Worm (Caenorhabditis elegans) whole organism, L1 larva: ENCODE data around the gene dhs-6.

ENCODE experiments used
- C04F5.9 ChIP-seq: sonication (generic microtip); optimal IDR thresholded peaks from 2 replicates; lab custom pipeline; 2016; ENCODE audit warnings: missing genetic modification characterization, missing compliant biosample characterization
- C16A3.4 ChIP-seq: fragments of 150-350 bp; optimal IDR thresholded peaks from 2 replicates; lab custom pipeline; 2014; ENCODE audit warnings: missing biosample characterization, missing genetic modification characterization
- C34B4.2 ChIP-seq: sonication (generic microtip); optimal IDR thresholded peaks from 2 replicates; lab custom pipeline; 2017; ENCODE audit warnings: mild to moderate bottlenecking, missing genetic modification characterization, missing compliant biosample characterization
- F16B12.6 ChIP-seq: fragments of 150-350 bp; optimal IDR thresholded peaks from 2 replicates; lab custom pipeline; 2014; ENCODE audit warnings: missing biosample characterization, missing genetic modification characterization
- blmp-1 ChIP-seq: fragments of 150-350 bp; optimal IDR thresholded peaks from 2 replicates; lab custom pipeline; 2014; ENCODE audit warnings: missing biosample characterization, missing genetic modification characterization
- ceh-63 ChIP-seq: fragments of 200-800 bp; sonication (Bioruptor generic); optimal IDR thresholded peaks from 2 replicates; lab custom pipeline; 2018; ENCODE audit warnings: mild to moderate bottlenecking, missing genetic modification characterization, missing compliant biosample characterization
- ceh-8 ChIP-seq: fragments of 200-800 bp; sonication (Bioruptor generic); optimal IDR thresholded peaks from 2 replicates; lab custom pipeline; 2018; ENCODE audit warnings: mild to moderate bottlenecking, missing genetic modification characterization, moderate library complexity, missing compliant biosample characterization
- ceh-82 ChIP-seq, 3 experiments: fragments of 150-350 bp in 1 of 3; sonication (generic microtip) in 2 of 3; optimal IDR thresholded peaks; 2 replicates each; lab custom pipeline; 2014 to 2017; ENCODE audit warnings: missing biosample characterization in 3 of 3, missing genetic modification characterization in 3 of 3
- ceh-90 ChIP-seq: sonication (generic microtip); optimal IDR thresholded peaks from 2 replicates; lab custom pipeline; 2016; ENCODE audit warnings: missing genetic modification characterization, missing compliant biosample characterization
- dpl-1 ChIP-seq, 3 experiments: fragments of 150-350 bp in 2 of 3; sonication (generic microtip) in 1 of 3; optimal IDR thresholded peaks; 2 replicates each; lab custom pipeline; 2014 to 2017; ENCODE audit warnings: missing biosample characterization in 3 of 3, missing genetic modification characterization in 3 of 3, missing genetic modification reagents in 3 of 3
- efl-1 ChIP-seq, 4 experiments: fragments of 150-350 bp; optimal IDR thresholded peaks in 3 of 4; peaks in 1 of 4; 1 replicate in 1 of 4; 2 replicates in 3 of 4; lab custom pipeline; 2014; ENCODE audit warnings: missing biosample characterization in 2 of 4, missing genetic modification characterization in 2 of 4, missing genetic modification reagents in 2 of 4
- egl-13 ChIP-seq: sonication (generic microtip); optimal IDR thresholded peaks from 2 replicates; lab custom pipeline; 2016; ENCODE audit warnings: missing genotype, missing genetic modification reagents, missing genetic modification characterization, missing compliant biosample characterization
- egl-27 ChIP-seq, 2 experiments: fragments of 150-350 bp in 1 of 2; sonication (generic microtip); optimal IDR thresholded peaks; 3 replicates each; lab custom pipeline; 2017 to 2018; ENCODE audit warnings: missing biosample characterization in 2 of 2, missing genetic modification characterization in 2 of 2, missing genetic modification reagents in 2 of 2
- elt-2 ChIP-seq: sonication (generic microtip); optimal IDR thresholded peaks from 2 replicates; lab custom pipeline; 2016; ENCODE audit warnings: missing genetic modification characterization, mild to moderate bottlenecking, inconsistent platforms, missing compliant biosample characterization, missing genetic modification reagents
- elt-3 ChIP-seq, 6 experiments: fragments of 150-350 bp in 1 of 6; sonication (generic microtip); optimal IDR thresholded peaks; 2 replicates each; lab custom pipeline; 2017 to 2018; ENCODE audit warnings: missing biosample characterization in 6 of 6, missing genetic modification characterization in 6 of 6, inconsistent platforms in 1 of 6
- ets-5 ChIP-seq: fragments of 200-800 bp; sonication (Bioruptor generic); IDR thresholded peaks from 2 replicates; pipeline ENCODE4 v1.3.6; 2022; ENCODE audit warnings: missing genetic modification characterization, missing compliant biosample characterization
- fkh-8 ChIP-seq: sonication (generic microtip); optimal IDR thresholded peaks from 2 replicates; lab custom pipeline; 2016; ENCODE audit warnings: mild to moderate bottlenecking, missing genetic modification characterization, missing compliant biosample characterization
- grh-1 ChIP-seq: fragments of 200-800 bp; sonication (Bioruptor generic); IDR thresholded peaks from 2 replicates; pipeline ENCODE4 v1.3.6; 2022; ENCODE audit warnings: missing genetic modification reagents, missing genetic modification characterization, missing compliant biosample characterization
- hlh-17 ChIP-seq: fragments of 200-800 bp; sonication (Bioruptor generic); optimal IDR thresholded peaks from 2 replicates; lab custom pipeline; 2018; ENCODE audit warnings: missing genetic modification characterization, mild to moderate bottlenecking, missing compliant biosample characterization, moderate library complexity, borderline replicate concordance
- hpl-2 ChIP-seq: fragments of 150-350 bp; optimal IDR thresholded peaks from 2 replicates; lab custom pipeline; 2014; ENCODE audit warnings: missing biosample characterization, missing genetic modification reagents, missing genetic modification characterization
- irx-1 ChIP-seq: sonication (generic microtip); optimal IDR thresholded peaks from 2 replicates; lab custom pipeline; 2016; ENCODE audit warnings: missing genetic modification characterization, missing compliant biosample characterization
- isw-1 ChIP-seq: fragments of 200-800 bp; sonication (Bioruptor generic); IDR thresholded peaks from 2 replicates; pipeline ENCODE4 v1.3.6; 2022; ENCODE audit warnings: missing genetic modification characterization, missing compliant biosample characterization
- jun-1 ChIP-seq: fragments of 150-350 bp; optimal IDR thresholded peaks from 2 replicates; lab custom pipeline; 2014; ENCODE audit warnings: missing biosample characterization, missing genetic modification reagents, missing genetic modification characterization
- lin-13 ChIP-seq: fragments of 150-350 bp; optimal IDR thresholded peaks from 2 replicates; lab custom pipeline; 2014; ENCODE audit warnings: missing biosample characterization, missing genetic modification reagents, missing genetic modification characterization
- lin-14 ChIP-seq: fragments of 200-800 bp; sonication (Bioruptor generic); optimal IDR thresholded peaks from 2 replicates; lab custom pipeline; 2018; ENCODE audit warnings: mild to moderate bottlenecking, missing genetic modification characterization, moderate library complexity, missing compliant biosample characterization
- lin-15B ChIP-seq: fragments of 150-350 bp; sonication (generic microtip); optimal IDR thresholded peaks from 3 replicates; lab custom pipeline; 2014; ENCODE audit warnings: missing biosample characterization, missing genetic modification characterization
- lin-35 ChIP-seq, 2 experiments: fragments of 150-350 bp; optimal IDR thresholded peaks; 2 replicates each; lab custom pipeline; 2014; ENCODE audit warnings: missing biosample characterization in 2 of 2, missing genetic modification characterization in 2 of 2, missing genetic modification reagents in 2 of 2
- lsy-2 ChIP-seq, 2 experiments: fragments of 150-350 bp; optimal IDR thresholded peaks; 2 replicates each; lab custom pipeline; 2014; ENCODE audit warnings: missing biosample characterization in 2 of 2, missing genetic modification characterization in 2 of 2
- mef-2 ChIP-seq: fragments of 150-350 bp; optimal IDR thresholded peaks from 2 replicates; lab custom pipeline; 2014; ENCODE audit warnings: missing biosample characterization, missing genetic modification characterization
- nhr-11 ChIP-seq: fragments of 150-350 bp; optimal IDR thresholded peaks from 2 replicates; lab custom pipeline; 2014; ENCODE audit warnings: missing biosample characterization, missing genetic modification characterization
- nhr-20 ChIP-seq: sonication (generic microtip); optimal IDR thresholded peaks from 2 replicates; lab custom pipeline; 2016; ENCODE audit warnings: mild to moderate bottlenecking, missing genetic modification characterization, missing compliant biosample characterization
- nhr-237 ChIP-seq: fragments of 150-350 bp; optimal IDR thresholded peaks from 2 replicates; lab custom pipeline; 2014; ENCODE audit warnings: missing biosample characterization, missing genetic modification characterization
- nhr-28 ChIP-seq: fragments of 150-350 bp; optimal IDR thresholded peaks from 2 replicates; lab custom pipeline; 2014; ENCODE audit warnings: missing biosample characterization, missing genetic modification characterization
- nhr-76 ChIP-seq: sonication (generic microtip); optimal IDR thresholded peaks from 2 replicates; lab custom pipeline; 2017; ENCODE audit warnings: missing biosample characterization, missing genetic modification characterization
- nhr-77 ChIP-seq: fragments of 150-350 bp; optimal IDR thresholded peaks from 2 replicates; lab custom pipeline; 2014; ENCODE audit warnings: missing biosample characterization, missing genetic modification characterization
- nhr-84 ChIP-seq: sonication (generic microtip); optimal IDR thresholded peaks from 2 replicates; lab custom pipeline; 2017; ENCODE audit warnings: missing biosample characterization, missing genetic modification characterization
- nhr-85 ChIP-seq: sonication (generic microtip); peaks from one replicate; lab custom pipeline; 2016; ENCODE audit warnings: missing genetic modification characterization, inconsistent platforms, missing compliant biosample characterization
- skn-1 ChIP-seq: fragments of 150-350 bp; optimal IDR thresholded peaks from 2 replicates; lab custom pipeline; 2014; ENCODE audit warnings: missing biosample characterization, missing genetic modification characterization
- snpc-4 ChIP-seq: fragments of 150-350 bp; optimal IDR thresholded peaks from 2 replicates; lab custom pipeline; 2014; ENCODE audit warnings: missing biosample characterization, missing genetic modification characterization
- sptf-1 ChIP-seq: fragments of 150-350 bp; optimal IDR thresholded peaks from 2 replicates; lab custom pipeline; 2014; ENCODE audit warnings: missing biosample characterization, missing genetic modification characterization
- swsn-7 ChIP-seq: sonication (generic microtip); optimal IDR thresholded peaks from 2 replicates; lab custom pipeline; 2016; ENCODE audit warnings: missing genetic modification characterization, missing compliant biosample characterization
- unc-130 ChIP-seq: fragments of 150-350 bp; optimal IDR thresholded peaks from 2 replicates; lab custom pipeline; 2017; ENCODE audit warnings: missing biosample characterization, missing genetic modification characterization, inconsistent platforms
- unc-62 ChIP-seq: fragments of 150-350 bp; optimal IDR thresholded peaks from 2 replicates; lab custom pipeline; 2014; ENCODE audit warnings: missing biosample characterization, missing genetic modification reagents, missing genetic modification characterization
- unc-86 ChIP-seq: sonication (generic microtip); optimal IDR thresholded peaks from 2 replicates; lab custom pipeline; 2016; ENCODE audit warnings: missing genetic modification characterization, missing compliant biosample characterization
- unc-98 ChIP-seq: fragments of 200-800 bp; sonication (Bioruptor generic); IDR thresholded peaks from 2 replicates; pipeline ENCODE4 v1.3.6; 2022; ENCODE audit warnings: missing genetic modification characterization, missing compliant biosample characterization
- xbp-1 ChIP-seq: sonication (generic microtip); optimal IDR thresholded peaks from 2 replicates; lab custom pipeline; 2016; ENCODE audit warnings: missing genetic modification characterization, missing compliant biosample characterization
- zag-1 ChIP-seq: fragments of 150-350 bp; optimal IDR thresholded peaks from 2 replicates; lab custom pipeline; 2014; ENCODE audit warnings: missing biosample characterization, missing genetic modification characterization
- zip-4 ChIP-seq: fragments of 200-800 bp; sonication (Bioruptor generic); optimal IDR thresholded peaks from 2 replicates; lab custom pipeline; 2018; ENCODE audit warnings: mild to moderate bottlenecking, missing genetic modification characterization, moderate library complexity, missing compliant biosample characterization
- ztf-11 ChIP-seq, 2 experiments: sonication (generic microtip); optimal IDR thresholded peaks; 2 replicates each; lab custom pipeline; 2016 to 2017; ENCODE audit warnings: missing genetic modification characterization in 2 of 2, missing biosample characterization in 1 of 2, missing compliant biosample characterization in 1 of 2
- ztf-4 ChIP-seq: fragments of 150-350 bp; optimal IDR thresholded peaks from 2 replicates; lab custom pipeline; 2014; ENCODE audit warnings: missing biosample characterization, missing genetic modification characterization

Gene dhs-6

DNA sequence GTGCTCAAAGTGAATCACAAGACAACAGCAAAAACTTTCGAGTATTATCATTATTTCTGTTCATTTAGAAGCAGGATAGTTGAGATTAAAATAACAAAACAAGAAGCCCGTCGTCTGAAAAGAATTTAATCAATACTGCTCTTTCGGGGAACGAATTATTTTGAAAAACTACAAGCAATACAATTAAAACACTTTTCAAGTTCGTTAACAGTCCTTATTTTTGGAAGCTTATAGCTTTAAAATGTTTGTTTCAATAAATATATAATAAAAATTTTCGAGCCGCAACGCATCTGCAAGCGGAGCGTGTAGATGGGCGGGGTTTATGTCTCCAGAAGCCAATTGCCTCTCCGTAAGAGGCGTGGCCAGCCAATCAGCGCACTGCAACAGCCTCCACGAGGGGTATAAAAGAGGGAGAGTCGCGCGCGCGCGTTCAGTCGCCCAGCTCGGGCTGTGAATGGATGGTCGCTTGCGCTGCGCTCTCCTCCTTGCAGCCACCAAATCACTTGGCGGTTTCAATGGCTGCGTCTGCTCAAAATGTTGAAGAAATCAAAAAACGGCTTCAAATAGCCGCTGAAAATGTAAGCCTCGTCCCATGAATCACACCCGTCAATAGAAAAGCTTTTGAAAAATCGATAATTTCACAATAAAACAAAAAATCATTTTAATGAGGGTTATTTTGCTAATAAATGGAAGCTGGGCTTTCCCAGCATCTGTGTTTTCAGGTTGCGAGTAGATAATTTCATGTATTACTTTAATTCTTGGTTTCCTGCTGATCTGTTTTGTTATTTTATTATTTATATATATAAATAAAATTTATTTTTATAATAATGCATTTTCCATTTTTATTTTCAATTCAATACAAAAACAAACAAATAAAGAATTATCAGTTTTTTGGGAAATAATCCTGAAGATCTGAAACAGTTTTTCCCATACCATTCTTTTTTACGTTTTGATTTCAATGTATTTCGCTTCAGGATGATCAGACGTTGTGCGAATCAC lies 41.9 kb upstream of the dhs-6 start, which contains the start of the genes ift-43 and mdt-26 (continued):
- TF ChIP-seq hlh-17 (peak; percentile 54), C04F5.9 (peak; percentile 56), F16B12.6 (tag; lab: Kevin White, UChicago) (peak; percentile 48), skn-1 (tag; lab: Kevin White, UChicago) (peak; percentile 84), nhr-85 (tag; lab: Kevin White, UChicago) (peak; percentile 87), lin-35 (GFP tag; optimal IDR thresholded peaks at IDR 0.05; lab: Kevin White, UChicago) (peak; percentile 77 to 79), nhr-28 (tag; lab: Kevin White, UChicago) (no peak), nhr-237 (tag; lab: Kevin White, UChicago) (peak; percentile 74), ceh-82 (tag; optimal IDR thresholded peaks at IDR 0.05; lab: Kevin White, UChicago) (peak; percentile 17 to 89 (median 77)), jun-1 (tag; lab: Kevin White, UChicago) (peak; percentile 82), swsn-7 (tag; lab: Kevin White, UChicago) (peak; percentile 93), unc-86 (tag; lab: Kevin White, UChicago) (peak; percentile 88), irx-1 (tag; lab: Kevin White, UChicago) (peak; percentile 87), unc-62 (no peak), blmp-1 (tag; lab: Kevin White, UChicago) (peak; percentile 44), egl-13 (tag; lab: Kevin White, UChicago) (peak; percentile 85), egl-27 (tag; optimal IDR thresholded peaks at IDR 0.05; lab: Kevin White, UChicago) (no peak), unc-130 (tag; lab: Kevin White, UChicago) (no peak), elt-3 (tag; optimal IDR thresholded peaks at IDR 0.05; lab: Kevin White, UChicago) (peak in 2 of 6 experiments; percentile 57 to 58), nhr-77 (tag; lab: Kevin White, UChicago) (peak; percentile 66), ceh-8 (GFP tag; lab: Kevin White, UChicago) (peak; percentile 58), xbp-1 (tag; lab: Kevin White, UChicago) (peak; percentile 96), sptf-1 (tag; lab: Kevin White, UChicago) (no peak), efl-1 (optimal IDR thresholded peaks at IDR 0.05; lab: Kevin White, UChicago) (peak; percentile 68 to 74), efl-1 (GFP tag; optimal IDR thresholded peaks at IDR 0.05 in 1 of 2; lab: Kevin White, UChicago) (peak; percentile 64 to 96), ceh-90 (tag; lab: Kevin White, UChicago) (no peak), ztf-4 (peak; percentile 73), snpc-4 (tag; lab: Kevin White, UChicago) (peak; percentile 58), lin-14 (GFP tag; lab: Kevin White, UChicago) (peak; percentile 76), grh-1 (GFP tag; lab: Robert Waterston, UW) (peak; percentile 66), nhr-20 (peak; percentile 90), ets-5 (GFP tag; lab: Robert Waterston, UW) (no peak), dpl-1 (GFP tag; optimal IDR thresholded peaks at IDR 0.05; lab: Kevin White, UChicago) (peak; percentile 35 to 70 (median 60)), nhr-84 (tag; lab: Kevin White, UChicago) (no peak), nhr-11 (tag; lab: Kevin White, UChicago) (peak; percentile 1), mef-2 (tag; lab: Kevin White, UChicago) (no peak), lin-15B (peak; percentile 67), fkh-8 (tag; lab: Kevin White, UChicago) (peak; percentile 90), hpl-2 (GFP tag; lab: Kevin White, UChicago) (peak; percentile 49), lsy-2 (tag; optimal IDR thresholded peaks at IDR 0.05; lab: Kevin White, UChicago) (peak; percentile 83 to 90), nhr-76 (tag; lab: Kevin White, UChicago) (peak; percentile 44), elt-2 (tag; lab: Kevin White, UChicago) (peak; percentile 57), zag-1 (tag; lab: Kevin White, UChicago) (no peak), isw-1 (GFP tag; lab: Robert Waterston, UW) (peak; percentile 89), ztf-11 (tag; optimal IDR thresholded peaks at IDR 0.05; lab: Kevin White, UChicago) (peak in 1 of 2 experiments; percentile 82), C16A3.4 (tag; lab: Kevin White, UChicago) (peak; percentile 76), unc-98 (GFP tag; lab: Robert Waterston, UW) (no peak), C34B4.2 (tag; lab: Kevin White, UChicago) (peak; percentile 14), ceh-63 (peak; percentile 15), zip-4 (peak; percentile 77), lin-13 (GFP tag; lab: Kevin White, UChicago) (peak; percentile 67)
